Worm (Caenorhabditis elegans) whole organism, mixed stage, embryonic: ENCODE results near the gene F26G1.3.

ENCODE experiments used
- mep-1 ChIP-seq: fragments of 150-350 bp; optimal IDR thresholded peaks from 2 replicates; lab custom pipeline; 2017; ENCODE audit warnings: missing biosample characterization, missing genetic modification reagents, missing genetic modification characterization, inconsistent platforms
- snpc-4 ChIP-seq: fragments of 150-350 bp; optimal IDR thresholded peaks from 2 replicates; lab custom pipeline; 2014; ENCODE audit warnings: missing biosample characterization, missing genetic modification characterization

- no peak for TF ChIP-seq snpc-4 (tag; lab: Kevin White, UChicago)
- TF ChIP-seq mep-1 (tag; lab: Kevin White, UChicago) = no peak
Measured at ce11 chrII:4789835-4790343, 31.3 kb downstream of the F26G1.3 start, which contains the start of gene F26G1.15.
